Worm (Caenorhabditis elegans) whole organism, mixed stage, embryonic: Measurements from ENCODE around the gene crn-4.

ENCODE experiments used
- blmp-1 ChIP-seq: fragments of 150-350 bp; optimal IDR thresholded peaks from 2 replicates; lab custom pipeline; 2014; ENCODE audit warnings: missing biosample characterization, missing genetic modification characterization
- ces-1 ChIP-seq: fragments of 150-350 bp; optimal IDR thresholded peaks from 2 replicates; lab custom pipeline; 2014; ENCODE audit warnings: missing biosample characterization, missing genetic modification reagents, missing genetic modification characterization
- cnd-1 ChIP-seq: fragments of 200-800 bp; sonication (Bioruptor generic); optimal IDR thresholded peaks from 2 replicates; lab custom pipeline; 2018; ENCODE audit warnings: mild to moderate bottlenecking, missing genetic modification characterization, missing compliant biosample characterization
- flh-1 ChIP-seq: fragments of 200-800 bp; sonication (Bioruptor generic); optimal IDR thresholded peaks from 2 replicates; lab custom pipeline; 2018; ENCODE audit warnings: mild to moderate bottlenecking, missing genetic modification characterization, moderate library complexity, missing compliant biosample characterization
- hlh-1 ChIP-seq: fragments of 150-350 bp; optimal IDR thresholded peaks from 2 replicates; lab custom pipeline; 2014; ENCODE audit warnings: missing biosample characterization, missing genetic modification reagents, missing genetic modification characterization
- lin-13 ChIP-seq: fragments of 150-350 bp; optimal IDR thresholded peaks from 2 replicates; lab custom pipeline; 2014; ENCODE audit warnings: missing biosample characterization, missing genetic modification characterization
- mep-1 ChIP-seq: fragments of 150-350 bp; optimal IDR thresholded peaks from 2 replicates; lab custom pipeline; 2017; ENCODE audit warnings: missing biosample characterization, missing genetic modification reagents, missing genetic modification characterization, inconsistent platforms
- mls-2 ChIP-seq: sonication (generic microtip); optimal IDR thresholded peaks from 2 replicates; lab custom pipeline; 2016; ENCODE audit warnings: mild to moderate bottlenecking, missing genetic modification characterization, moderate library complexity, missing compliant biosample characterization
- nhr-237 ChIP-seq: fragments of 150-350 bp; optimal IDR thresholded peaks from 2 replicates; lab custom pipeline; 2014; ENCODE audit warnings: missing biosample characterization, missing genetic modification characterization
- nhr-76 ChIP-seq: sonication (generic microtip); optimal IDR thresholded peaks from 2 replicates; lab custom pipeline; 2017; ENCODE audit warnings: missing biosample characterization, missing genetic modification characterization
- snpc-4 ChIP-seq: fragments of 150-350 bp; optimal IDR thresholded peaks from 2 replicates; lab custom pipeline; 2014; ENCODE audit warnings: missing biosample characterization, missing genetic modification characterization
- sptf-1 ChIP-seq: sonication (generic microtip); optimal IDR thresholded peaks from 2 replicates; lab custom pipeline; 2017; ENCODE audit warnings: mild to moderate bottlenecking, missing genetic modification characterization, moderate library complexity, missing compliant biosample characterization
- unc-120 ChIP-seq: sonication (generic microtip); optimal IDR thresholded peaks from 2 replicates; lab custom pipeline; 2017; ENCODE audit warnings: missing genetic modification characterization, missing compliant biosample characterization; ENCODE audit not compliant: poor library complexity, severe bottlenecking
- ztf-11 ChIP-seq: fragments of 150-350 bp; optimal IDR thresholded peaks from 2 replicates; lab custom pipeline; 2014; ENCODE audit warnings: missing biosample characterization, missing genetic modification characterization

ce11 chrX:2261003-2261402, 3.1 kb upstream of the crn-4 start, which contains the start of gene AH9.3:
- TF ChIP-seq hlh-1 (tag; lab: Kevin White, UChicago) (no peak), unc-120 (tag; lab: Kevin White, UChicago) (no peak), cnd-1 (tag; lab: Kevin White, UChicago) (no peak), snpc-4 (tag; lab: Kevin White, UChicago) (no peak), lin-13 (tag; lab: Kevin White, UChicago) (no peak), ztf-11 (tag; lab: Kevin White, UChicago) (no peak), sptf-1 (no peak), nhr-237 (tag; lab: Kevin White, UChicago) (no peak), ces-1 (GFP tag; lab: Kevin White, UChicago) (no peak), nhr-76 (tag; lab: Kevin White, UChicago) (no peak), mep-1 (no peak), blmp-1 (tag; lab: Kevin White, UChicago) (no peak), flh-1 (GFP tag; lab: Kevin White, UChicago) (no peak), mls-2 (tag; lab: Kevin White, UChicago) (no peak)
